Fruit fly (Drosophila melanogaster): ENCODE results near the gene aurA.

DNA sequence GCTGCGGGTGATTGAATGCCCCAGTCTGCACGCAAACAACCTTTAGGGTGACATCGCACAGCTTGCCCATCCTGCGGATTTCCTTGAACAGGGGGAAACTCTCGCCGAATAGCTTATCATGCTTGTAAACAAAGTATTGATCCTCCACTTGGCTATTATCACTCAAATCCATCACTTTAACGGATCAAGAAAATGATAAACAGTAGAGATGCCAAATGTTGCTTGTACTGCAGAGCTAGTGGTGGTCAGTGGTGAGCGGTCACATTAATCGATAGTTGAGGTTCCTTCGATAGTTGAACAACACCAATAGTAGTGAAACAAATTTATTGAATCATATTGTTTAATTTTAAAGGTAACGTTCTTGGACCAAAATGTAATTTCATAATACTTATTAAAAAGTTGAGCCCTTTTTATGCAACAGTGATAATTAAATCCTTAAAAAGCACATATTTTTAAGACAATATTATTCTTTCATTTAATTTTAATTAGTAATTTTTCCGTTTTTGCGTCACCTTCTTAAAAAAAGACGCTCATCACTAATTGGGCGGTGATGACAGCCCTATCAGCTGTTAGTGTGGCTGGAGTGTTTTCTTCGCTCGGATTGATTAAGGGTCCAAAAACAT lies 47.4 kb downstream of the aurA start, which contains the start of the genes KLHL18 and GCC185:
- TF ChIP-seq pan (optimal IDR thresholded peaks at IDR 0.05) (no peak), usp (GFP tag; optimal IDR thresholded peaks at IDR 0.05) (no peak), Dll (optimal IDR thresholded peaks at IDR 0.05) (no peak), psq (optimal IDR thresholded peaks at IDR 0.05) (no peak)
